Worm (Caenorhabditis elegans) whole organism, L2 larva: Measurements from ENCODE around the gene rsks-1.

ENCODE experiments used
- ama-1 ChIP-seq: fragments of 150-350 bp; optimal IDR thresholded peaks from 2 replicates; lab custom pipeline; 2018; ENCODE audit warnings: inconsistent platforms
- lin-39 ChIP-seq: fragments of 150-350 bp; optimal IDR thresholded peaks from 2 replicates; lab custom pipeline; 2014; ENCODE audit warnings: missing biosample characterization, missing genetic modification reagents, missing genetic modification characterization
- nhr-6 ChIP-seq: fragments of 150-350 bp; optimal IDR thresholded peaks from 2 replicates; lab custom pipeline; 2014; ENCODE audit warnings: missing biosample characterization, missing genetic modification characterization

ce11 chrIII:11195553-11195952 is 49.4 kb upstream of the rsks-1 start:
- TF ChIP-seq nhr-6 (tag; lab: Kevin White, UChicago) (no peak), lin-39 (tag; lab: Kevin White, UChicago) (no peak), ama-1 (lab: Kevin White, UChicago) (no peak)
